Fruit fly (Drosophila melanogaster): ENCODE data around the gene IM33.

The IM33 gene

DNA sequence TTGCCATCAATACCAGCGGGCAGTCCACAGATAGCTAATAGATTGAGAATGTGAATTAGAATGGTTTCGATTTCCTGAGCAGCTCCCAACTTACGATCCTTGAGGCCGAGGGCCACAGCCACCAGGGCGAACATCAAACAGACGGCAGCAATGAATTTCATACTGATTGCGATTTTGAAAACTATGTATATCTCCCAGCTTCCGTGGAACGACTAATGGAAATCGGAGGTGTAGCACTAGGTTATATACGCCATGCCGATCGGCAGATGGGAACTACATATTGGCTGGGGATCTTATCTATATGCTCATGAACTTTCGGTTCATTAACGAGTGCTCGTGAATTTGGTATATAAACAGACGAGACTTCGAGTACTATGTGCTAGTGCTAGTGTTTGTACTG, at the start of gene IM33:
TSS of gene IM33 (minus strand) at position 221 of the 400 bp plus-strand sequence.
- TF ChIP-seq Dll (optimal IDR thresholded peaks at IDR 0.05): no peak
- no peak for TF ChIP-seq psq (optimal IDR thresholded peaks at IDR 0.05)
- no peak for TF ChIP-seq usp (GFP tag; optimal IDR thresholded peaks at IDR 0.05)
- TF ChIP-seq CG8478 (optimal IDR thresholded peaks at IDR 0.05): no peak
- no peak for TF ChIP-seq EcR (GFP tag; optimal IDR thresholded peaks at IDR 0.05)
- TF ChIP-seq pan (optimal IDR thresholded peaks at IDR 0.05): no peak

DNA sequence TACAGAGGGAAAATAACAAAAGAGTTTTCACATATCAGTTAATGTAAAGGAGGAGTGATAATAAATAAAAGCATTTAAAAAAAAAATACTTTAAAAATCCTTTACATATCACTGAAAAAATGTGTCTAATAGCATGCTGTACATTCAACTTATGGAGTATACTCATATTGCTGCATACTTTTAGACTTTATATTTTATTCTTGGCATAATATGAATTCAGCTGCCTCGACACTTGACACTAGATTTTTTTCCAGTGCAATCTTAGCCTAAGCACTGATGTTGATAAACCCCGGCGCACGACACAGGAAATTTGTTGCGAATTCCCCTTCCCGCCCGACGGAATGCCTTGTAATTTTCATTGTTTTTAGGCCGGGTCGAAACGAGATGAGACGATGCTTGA, 44.0 kb upstream of the IM33 start:
- no peak for TF ChIP-seq EcR (GFP tag; optimal IDR thresholded peaks at IDR 0.05)
- no peak for TF ChIP-seq usp (GFP tag; optimal IDR thresholded peaks at IDR 0.05)
- no peak for TF ChIP-seq CG8478 (optimal IDR thresholded peaks at IDR 0.05)

DNA sequence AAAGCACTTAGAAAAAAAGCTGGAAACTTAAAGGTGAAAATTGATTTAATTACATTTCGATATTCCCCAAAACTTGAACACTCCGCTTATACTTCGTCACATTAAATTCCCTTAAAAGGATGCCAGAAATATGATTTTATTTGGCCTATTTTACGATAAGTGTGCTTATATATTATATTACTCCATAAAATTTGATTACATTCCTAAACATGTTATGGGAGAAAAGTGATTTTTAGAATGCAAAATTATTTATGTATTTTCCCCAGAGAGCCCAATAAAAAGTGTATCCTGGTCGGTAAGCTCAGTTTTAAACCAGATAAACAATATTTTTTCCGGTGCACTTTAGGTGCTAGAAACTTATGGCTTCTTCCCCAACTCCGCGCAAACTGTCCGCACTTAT, 41.2 kb upstream of the IM33 start:
- TF ChIP-seq EcR (GFP tag; optimal IDR thresholded peaks at IDR 0.05) (no peak), pan (optimal IDR thresholded peaks at IDR 0.05) (no peak), psq (optimal IDR thresholded peaks at IDR 0.05) (no peak), Dll (optimal IDR thresholded peaks at IDR 0.05) (no peak), CG8478 (optimal IDR thresholded peaks at IDR 0.05) (no peak), usp (GFP tag; optimal IDR thresholded peaks at IDR 0.05) (no peak)

DNA sequence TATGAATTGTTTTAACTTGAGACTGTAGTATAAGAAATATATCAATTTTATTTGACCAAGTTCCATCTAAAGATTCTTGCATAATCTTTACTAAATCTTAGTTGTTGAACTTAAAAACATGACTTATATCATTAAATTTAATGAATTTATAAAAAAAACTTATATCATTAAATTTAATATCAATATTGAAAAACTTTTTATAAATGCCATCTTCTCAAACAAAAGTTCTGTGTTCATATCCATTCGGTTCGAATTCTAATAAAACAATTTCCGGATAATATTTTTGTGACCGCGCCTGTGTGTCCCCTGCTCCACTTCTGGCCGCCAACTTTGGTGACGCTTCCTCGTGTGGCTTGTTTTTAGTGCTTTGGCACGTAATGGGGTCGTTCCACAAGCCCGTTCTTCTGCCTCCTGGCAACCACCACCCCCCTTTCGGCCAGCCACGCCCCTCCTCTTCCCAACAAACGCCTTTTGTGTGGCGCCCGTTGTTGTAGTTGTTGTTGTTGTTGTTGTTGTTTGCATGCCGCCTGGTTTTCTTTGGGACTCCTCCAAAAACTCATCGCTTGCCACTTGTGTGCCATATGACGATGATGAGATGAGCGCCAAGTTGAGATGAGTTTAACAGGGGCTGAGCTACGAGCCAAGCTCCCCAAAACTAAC, 40.7 kb upstream of the IM33 start:
- TF ChIP-seq pan (optimal IDR thresholded peaks at IDR 0.05) (no peak), usp (GFP tag; optimal IDR thresholded peaks at IDR 0.05) (no peak), CG8478 (optimal IDR thresholded peaks at IDR 0.05) (no peak), Dll (optimal IDR thresholded peaks at IDR 0.05) (no peak), EcR (GFP tag; optimal IDR thresholded peaks at IDR 0.05) (no peak), psq (optimal IDR thresholded peaks at IDR 0.05) (no peak)

DNA sequence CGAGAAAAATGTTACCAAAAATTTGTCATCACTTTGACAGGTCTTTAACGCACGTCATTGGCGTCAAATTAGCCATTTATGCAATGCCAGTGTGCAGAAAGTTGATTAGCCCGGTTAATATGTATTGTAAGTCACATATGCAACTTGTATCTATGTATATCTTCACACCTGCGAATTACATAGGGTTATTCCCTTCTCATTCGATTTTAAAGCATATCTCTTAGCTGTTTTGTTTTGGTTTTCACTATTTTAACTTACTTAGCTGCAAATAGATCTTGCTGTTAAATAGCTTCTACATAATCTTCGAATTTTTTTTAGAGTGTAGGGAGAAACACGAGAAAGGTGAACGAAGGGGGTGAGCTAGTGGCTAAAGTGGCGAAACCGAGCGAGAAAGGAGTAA, 34.6 kb upstream of the IM33 start:
- TF ChIP-seq Dll (optimal IDR thresholded peaks at IDR 0.05): no peak

DNA sequence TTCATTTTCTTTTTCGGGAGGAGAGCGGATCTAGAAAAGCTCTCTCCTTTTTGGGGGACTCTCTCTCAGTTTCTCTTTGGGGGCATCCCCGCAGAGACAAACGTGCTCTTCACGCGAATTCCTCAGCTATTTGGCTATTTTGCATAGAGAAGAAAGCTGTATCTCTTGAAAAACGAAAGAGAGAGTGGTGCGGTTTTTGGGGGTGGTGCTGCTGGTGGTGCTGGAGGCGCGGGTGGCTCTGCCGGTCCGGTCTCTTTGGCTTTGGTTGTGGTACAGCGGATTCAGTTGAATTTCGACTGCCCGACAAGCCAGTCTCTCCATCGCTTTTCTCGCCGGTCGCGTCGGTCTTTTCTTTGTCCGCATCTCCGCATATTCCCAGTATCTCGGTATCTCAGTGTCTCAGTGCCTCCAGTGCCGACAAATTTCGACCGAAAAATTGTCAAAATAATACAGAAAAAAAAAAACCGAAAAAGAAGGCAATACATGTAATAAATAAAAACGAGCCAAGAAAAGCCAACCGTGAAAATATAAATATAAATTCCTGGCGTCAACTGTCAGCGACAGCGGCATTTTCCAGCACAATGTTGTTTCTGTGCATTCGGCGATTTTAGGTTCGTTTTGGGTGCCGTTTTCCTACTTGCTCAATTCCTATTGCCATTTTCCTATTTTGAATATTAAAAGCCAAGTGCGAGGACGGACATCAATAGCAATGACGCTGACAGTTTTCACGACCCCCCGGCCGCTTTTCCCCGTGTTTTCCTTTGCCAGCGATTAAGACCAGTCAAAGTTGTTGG, 33.9 kb upstream of the IM33 start, which contains the start of gene CG10019:
TSS of gene CG10019 (plus strand) at position 285 of the 794 bp plus-strand sequence.
- TF ChIP-seq Dll (optimal IDR thresholded peaks at IDR 0.05) (peak; percentile 70), CG8478 (optimal IDR thresholded peaks at IDR 0.05) (no peak)

DNA sequence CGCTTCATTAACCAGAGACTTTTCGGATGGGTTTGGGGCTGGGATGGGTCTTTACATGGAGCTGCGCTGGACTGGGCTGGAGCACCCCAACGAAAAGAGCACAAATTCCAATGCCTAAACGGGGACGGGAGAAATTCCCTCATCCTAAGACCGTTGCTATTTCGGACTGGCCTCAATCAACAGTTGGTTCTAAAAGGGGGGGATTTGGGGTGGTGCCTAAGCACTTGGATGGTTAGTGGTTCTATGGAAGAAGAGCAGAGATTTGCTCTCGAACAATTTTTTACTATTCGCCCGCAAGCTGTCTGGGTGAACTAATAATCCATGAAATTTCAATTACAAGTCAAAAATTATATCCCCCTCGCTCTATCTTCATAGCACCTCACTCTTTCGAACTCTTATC, 33.2 kb upstream of the IM33 start:
- no peak for TF ChIP-seq usp (GFP tag; optimal IDR thresholded peaks at IDR 0.05)
- no peak for TF ChIP-seq psq (optimal IDR thresholded peaks at IDR 0.05)
- no peak for TF ChIP-seq CG8478 (optimal IDR thresholded peaks at IDR 0.05)
- TF ChIP-seq pan (optimal IDR thresholded peaks at IDR 0.05): no peak
- no peak for TF ChIP-seq EcR (GFP tag; optimal IDR thresholded peaks at IDR 0.05)
- no peak for TF ChIP-seq Dll (optimal IDR thresholded peaks at IDR 0.05)

DNA sequence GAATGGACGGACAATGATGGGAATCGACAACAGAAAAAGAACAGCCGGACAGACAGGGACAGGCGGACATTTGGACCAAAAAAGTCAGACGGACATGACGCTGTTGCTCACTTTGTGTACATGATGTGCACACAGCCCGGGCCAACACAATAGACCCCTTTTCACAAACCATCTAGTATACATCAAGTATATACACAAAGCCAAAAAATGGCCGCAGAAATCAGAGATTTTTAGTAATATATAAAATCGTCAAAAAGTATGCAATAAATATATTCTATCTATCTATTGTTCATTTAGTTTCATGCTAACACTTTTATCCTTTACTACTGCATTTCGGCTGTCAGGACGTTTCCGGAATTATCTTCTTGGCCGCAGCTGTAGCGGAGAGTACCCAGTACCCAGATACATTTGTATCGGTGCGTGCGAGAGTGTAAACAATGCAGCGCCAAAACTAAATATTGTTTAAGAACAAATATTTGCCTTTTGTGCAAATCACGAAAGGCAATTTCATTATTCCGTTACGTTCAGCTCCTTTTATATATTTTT, 23.0 kb upstream of the IM33 start:
- TF ChIP-seq psq (optimal IDR thresholded peaks at IDR 0.05) (no peak), pan (optimal IDR thresholded peaks at IDR 0.05) (no peak), CG8478 (optimal IDR thresholded peaks at IDR 0.05) (no peak), EcR (GFP tag; optimal IDR thresholded peaks at IDR 0.05) (no peak), Dll (optimal IDR thresholded peaks at IDR 0.05) (no peak), usp (GFP tag; optimal IDR thresholded peaks at IDR 0.05) (no peak)

DNA sequence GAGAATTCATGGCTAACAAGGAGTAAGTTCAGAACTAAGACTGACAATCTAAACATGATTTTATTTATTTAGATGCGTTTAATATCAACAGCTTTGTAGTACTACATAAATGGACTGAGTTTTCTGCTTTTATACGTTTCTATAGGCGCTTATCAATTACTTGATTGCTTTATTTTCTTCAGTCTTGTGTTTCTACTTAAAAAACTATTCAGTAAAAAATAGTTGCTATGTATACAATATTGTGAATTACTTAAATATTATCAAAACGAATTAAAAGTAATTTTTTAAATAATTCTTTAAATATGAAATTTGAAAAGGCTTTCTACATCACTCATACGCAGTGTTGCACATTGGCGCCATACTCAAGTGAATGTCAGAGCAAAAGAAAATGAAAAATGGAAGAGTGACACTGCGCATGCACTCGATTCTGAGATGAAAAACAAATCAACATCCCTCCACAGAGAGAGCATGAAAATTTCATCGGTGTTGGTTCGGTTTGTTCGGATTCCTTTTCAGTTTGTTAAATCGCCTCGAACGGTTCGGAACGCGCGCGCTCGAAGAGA, 21.3 kb upstream of the IM33 start, which contains the start of the genes lectin-24A and Shaw:
TSS of gene lectin-24A (minus strand) at position 101 of the 563 bp plus-strand sequence.
TSS of gene Shaw (plus strand) at position 513 of the 563 bp plus-strand sequence.
- TF ChIP-seq psq (optimal IDR thresholded peaks at IDR 0.05): no peak
- no peak for TF ChIP-seq Dll (optimal IDR thresholded peaks at IDR 0.05)

DNA sequence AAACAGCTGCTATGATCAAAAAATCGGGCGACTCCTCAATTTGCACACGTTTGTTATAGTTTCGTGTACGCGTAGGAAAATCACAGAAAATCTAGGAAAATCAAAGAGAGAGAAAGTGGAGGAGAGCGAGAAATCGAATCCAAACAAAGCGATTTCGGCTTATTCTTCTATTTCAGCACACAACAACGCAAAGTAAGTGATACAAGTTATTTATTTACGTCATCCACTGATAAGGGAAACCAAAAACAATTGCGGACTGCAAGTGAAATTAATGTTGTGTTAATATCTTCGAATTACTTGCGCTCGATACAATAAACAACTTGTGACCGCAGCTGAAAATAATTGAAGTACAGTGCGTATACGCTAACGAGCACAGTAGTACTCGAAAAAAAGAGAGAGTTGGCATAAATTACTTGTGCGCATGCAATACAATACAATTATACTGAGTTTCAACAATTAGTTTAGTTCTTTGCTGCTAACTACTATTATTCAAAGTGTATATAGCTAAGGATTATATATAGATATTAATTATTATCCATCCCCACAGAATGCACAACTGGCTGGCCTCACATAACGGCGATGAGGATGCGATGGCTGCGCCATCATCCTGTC, 17.2 kb upstream of the IM33 start:
- TF ChIP-seq Dll (optimal IDR thresholded peaks at IDR 0.05) (no peak), pan (optimal IDR thresholded peaks at IDR 0.05) (no peak), EcR (GFP tag; optimal IDR thresholded peaks at IDR 0.05) (no peak)

DNA sequence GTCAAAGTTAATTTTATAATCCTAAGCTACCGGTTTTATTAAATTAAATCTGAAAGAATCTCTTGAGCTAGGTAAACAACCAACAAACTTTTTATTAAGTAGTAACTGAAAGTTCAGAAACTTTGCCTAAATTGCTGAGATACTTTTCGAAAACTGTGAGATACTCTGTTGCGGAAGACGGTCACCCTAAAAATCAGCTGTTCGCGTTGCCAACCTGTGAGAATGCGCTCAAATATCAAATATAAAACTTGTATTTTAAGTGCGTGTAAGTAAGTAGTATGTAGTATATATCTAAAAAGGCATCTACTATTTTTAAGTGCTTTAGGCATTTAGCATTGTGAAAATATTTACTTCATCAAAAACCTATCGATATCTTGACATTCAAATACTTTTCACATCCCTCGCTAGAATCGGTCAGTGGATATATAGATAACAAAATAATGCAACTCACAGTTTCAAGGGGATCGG, 16.5 kb upstream of the IM33 start, which contains the start of the genes CG31955 and CG2818:
TSS of gene CG31955 (minus strand) at position 157 of the 468 bp plus-strand sequence.
TSS of gene CG2818 (plus strand) at position 412 of the 468 bp plus-strand sequence.
- TF ChIP-seq CG8478 (optimal IDR thresholded peaks at IDR 0.05) (no peak), pan (optimal IDR thresholded peaks at IDR 0.05) (no peak), Dll (optimal IDR thresholded peaks at IDR 0.05) (no peak), usp (GFP tag; optimal IDR thresholded peaks at IDR 0.05) (no peak)

DNA sequence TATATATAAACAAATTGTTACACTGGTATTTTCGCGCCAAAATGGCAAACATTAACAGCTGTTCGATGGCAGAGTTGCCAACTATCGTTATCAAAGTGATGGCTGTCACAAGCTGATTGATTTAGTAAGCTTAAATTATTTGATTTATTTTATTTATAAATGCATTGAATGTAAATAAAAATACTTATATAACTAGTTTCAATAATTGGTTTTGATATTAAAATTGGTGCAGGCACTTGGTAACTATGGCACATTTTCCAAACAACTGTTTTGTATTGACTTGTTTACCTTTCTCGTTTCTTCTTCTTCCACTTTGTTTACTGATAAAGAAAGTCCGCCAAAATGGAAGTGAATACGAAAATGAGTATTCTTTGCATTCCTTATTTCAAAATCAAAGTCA, 15.2 kb upstream of the IM33 start, which contains the start of gene cutlet:
TSS of gene cutlet (minus strand) at position 84 of the 400 bp plus-strand sequence.
- no peak for TF ChIP-seq EcR (GFP tag; optimal IDR thresholded peaks at IDR 0.05)
- TF ChIP-seq pan (optimal IDR thresholded peaks at IDR 0.05): no peak
- no peak for TF ChIP-seq CG8478 (optimal IDR thresholded peaks at IDR 0.05)
- TF ChIP-seq Dll (optimal IDR thresholded peaks at IDR 0.05): no peak
- TF ChIP-seq psq (optimal IDR thresholded peaks at IDR 0.05): no peak
- TF ChIP-seq usp (GFP tag; optimal IDR thresholded peaks at IDR 0.05): no peak
